Worm (Caenorhabditis elegans): ENCODE data around the gene Y60A3A.25.

DNA sequence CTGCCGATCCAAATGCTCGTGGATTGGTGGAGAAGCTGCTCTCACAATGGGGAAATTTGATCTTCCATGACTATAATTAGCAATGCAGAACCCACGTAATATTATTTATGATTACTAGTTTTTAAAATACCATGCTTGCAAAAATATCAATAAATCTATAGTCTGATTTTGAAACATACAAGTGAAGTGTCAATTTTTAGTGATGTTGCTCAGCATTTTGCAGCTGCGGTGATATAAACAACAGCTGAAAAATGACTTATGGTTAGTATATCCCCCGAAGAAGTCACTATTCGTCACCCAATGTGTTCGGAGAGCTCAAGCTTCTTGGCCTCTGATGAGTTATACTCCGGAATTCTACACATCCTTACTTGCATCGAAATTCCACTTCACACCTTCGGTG is 35.2 kb downstream of the Y60A3A.25 start, which contains the start of gene srh-172:
- TF ChIP-seq dao-5 (tag; optimal IDR thresholded peaks at IDR 0.05) (no peak), him-1 (tag; optimal IDR thresholded peaks at IDR 0.05) (no peak)
